Worm (Caenorhabditis elegans): ENCODE data around the gene Y42H9AR.4.

Gene Y42H9AR.4

DNA sequence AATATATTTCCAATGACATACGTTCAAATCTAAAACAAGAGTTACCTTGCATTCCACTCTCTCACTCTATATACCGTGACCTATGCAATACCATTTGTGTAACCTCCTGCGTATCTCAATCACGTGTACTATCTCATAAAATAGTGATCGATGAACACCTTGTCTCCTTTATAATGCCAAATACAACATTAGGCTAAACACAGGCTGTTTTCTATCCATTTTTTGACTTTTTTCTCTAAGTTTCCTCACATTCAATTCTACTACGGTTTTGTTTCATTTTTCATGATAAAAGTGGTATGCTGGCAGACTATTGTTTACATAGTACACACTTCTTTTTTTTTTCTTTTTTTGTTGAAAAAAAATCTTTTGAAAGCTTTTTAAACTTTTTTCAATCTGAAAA is 34.3 kb upstream of the Y42H9AR.4 start:
- TF ChIP-seq nhr-42 (GFP tag; IDR thresholded peaks at IDR 0.05) (no peak), mdl-1 (tag; optimal IDR thresholded peaks at IDR 0.05) (peak; percentile 81 to 90), nhr-237 (tag; optimal IDR thresholded peaks at IDR 0.05) (no peak), dmd-8 (GFP tag; IDR thresholded peaks at IDR 0.05) (no peak), lsy-2 (tag; optimal IDR thresholded peaks at IDR 0.05) (peak in 1 of 2 experiments; percentile 29), ceh-62 (tag; optimal IDR thresholded peaks at IDR 0.05) (no peak), daf-19 (GFP tag; conservative IDR thresholded peaks at IDR 0.05) (no peak), hlh-11 (tag; optimal IDR thresholded peaks at IDR 0.05) (peak; percentile 17), F37D6.2 (tag; optimal IDR thresholded peaks at IDR 0.05) (no peak), daf-12 (tag; optimal IDR thresholded peaks at IDR 0.05) (no peak), mep-1 (tag; optimal IDR thresholded peaks at IDR 0.05) (peak; percentile 38), nhr-48 (tag; optimal IDR thresholded peaks at IDR 0.05) (no peak), lin-15B (tag; optimal IDR thresholded peaks at IDR 0.05) (no peak), mdt-29 (GFP tag; IDR thresholded peaks at IDR 0.05) (no peak), arid-1 (GFP tag; conservative IDR thresholded peaks at IDR 0.05) (no peak), egl-27 (tag; optimal IDR thresholded peaks at IDR 0.05) (no peak), sdz-12 (GFP tag; optimal IDR thresholded peaks at IDR 0.05) (no peak), daf-16 (GFP tag; optimal IDR thresholded peaks at IDR 0.05) (no peak), daf-16 (tag; optimal IDR thresholded peaks at IDR 0.05) (peak; percentile 77), lir-3 (tag; optimal IDR thresholded peaks at IDR 0.05) (no peak), lin-39 (tag; optimal IDR thresholded peaks at IDR 0.05) (no peak), F44E2.7 (GFP tag; IDR thresholded peaks at IDR 0.05) (no peak), gei-8 (GFP tag; optimal IDR thresholded peaks at IDR 0.05) (no peak), nhr-77 (tag; optimal IDR thresholded peaks at IDR 0.05) (no peak), egl-43 (GFP tag; IDR thresholded peaks at IDR 0.05) (no peak), lin-13 (GFP tag; optimal IDR thresholded peaks at IDR 0.05) (no peak), hlh-30 (tag; optimal IDR thresholded peaks at IDR 0.05; ENCODE audit: insufficient read depth) (peak; percentile 93), ZK546.5 (tag; optimal IDR thresholded peaks at IDR 0.05) (no peak), hif-1 (tag; optimal IDR thresholded peaks at IDR 0.05) (no peak), spr-3 (GFP tag; optimal IDR thresholded peaks at IDR 0.05) (no peak), lin-29 (GFP tag; IDR thresholded peaks at IDR 0.05) (no peak), dve-1 (tag; optimal IDR thresholded peaks at IDR 0.05; ENCODE audit: insufficient read depth) (peak; percentile 91), zfp-2 (tag; optimal IDR thresholded peaks at IDR 0.05) (no peak), vab-7 (GFP tag; IDR thresholded peaks at IDR 0.05) (no peak), R02D3.7 (tag; optimal IDR thresholded peaks at IDR 0.05) (no peak), nhr-10 (tag; optimal IDR thresholded peaks at IDR 0.05) (no peak), ztf-7 (tag; optimal IDR thresholded peaks at IDR 0.05) (no peak), aha-1 (tag) (peak; percentile 83), pqm-1 (tag; optimal IDR thresholded peaks at IDR 0.05) (peak; percentile 23), F10B5.3 (tag; optimal IDR thresholded peaks at IDR 0.05) (no peak), snpc-1.2 (GFP tag; IDR thresholded peaks at IDR 0.05) (no peak), zfp-3 (GFP tag; conservative IDR thresholded peaks at IDR 0.05) (0 out of 2 replicates have a peak, but pooled peaks have one; percentile 21), nhr-102 (tag; optimal IDR thresholded peaks at IDR 0.05) (no peak), nhr-41 (GFP tag; IDR thresholded peaks at IDR 0.05) (no peak), ceh-32 (tag; optimal IDR thresholded peaks at IDR 0.05; ENCODE audit: poor library complexity) (no peak), unc-62 (GFP tag; optimal IDR thresholded peaks at IDR 0.05 in 1 of 2) (peak in 1 of 2 experiments; percentile 40), unc-62 (tag; optimal IDR thresholded peaks at IDR 0.05) (no peak), zip-2 (tag; optimal IDR thresholded peaks at IDR 0.05) (no peak), nhr-28 (tag; optimal IDR thresholded peaks at IDR 0.05) (peak; percentile 54), nhr-25 (tag; optimal IDR thresholded peaks at IDR 0.05; ENCODE audit: borderline replicate concordance, insufficient read depth) (no peak), cey-2 (tag; optimal IDR thresholded peaks at IDR 0.05; ENCODE audit: borderline replicate concordance, insufficient read depth) (no peak), spr-1 (tag; optimal IDR thresholded peaks at IDR 0.05) (no peak)

All from whole organism, L4 larva.